Worm (Caenorhabditis elegans): ENCODE measurements around the gene Y41D4B.11.

The Y41D4B.11 gene

ce11 chrIV:1619519-1620311 lies 14.2 kb downstream of the Y41D4B.11 start, which contains the start of gene nhr-92:
Gene nhr-92 (plus strand): TSS chrIV:1620094.
- TF ChIP-seq hmg-1.1 (GFP tag; IDR thresholded peaks at IDR 0.05) (no peak), Y48G9A.11 (GFP tag; IDR thresholded peaks at IDR 0.05) (no peak), hlh-30 (tag; optimal IDR thresholded peaks at IDR 0.05; ENCODE audit: insufficient read depth) (peak; percentile 37), aly-2 (tag; optimal IDR thresholded peaks at IDR 0.05) (no peak), fkh-10 (GFP tag; optimal IDR thresholded peaks at IDR 0.05) (no peak), daf-19 (GFP tag; conservative IDR thresholded peaks at IDR 0.05) (no peak), nhr-77 (tag; optimal IDR thresholded peaks at IDR 0.05) (no peak), F37D6.2 (tag; optimal IDR thresholded peaks at IDR 0.05) (no peak), spr-1 (tag; optimal IDR thresholded peaks at IDR 0.05) (no peak), F26F4.8 (GFP tag; conservative IDR thresholded peaks at IDR 0.05) (no peak), Y105C5A.15 (GFP tag; IDR thresholded peaks at IDR 0.05) (no peak), mes-2 (tag; optimal IDR thresholded peaks at IDR 0.05; ENCODE audit: poor library complexity, severe bottlenecking) (peak; percentile 29), nhr-237 (tag; optimal IDR thresholded peaks at IDR 0.05) (no peak), Y75B8A.6 (GFP tag; IDR thresholded peaks at IDR 0.05) (no peak), nhr-76 (tag; optimal IDR thresholded peaks at IDR 0.05) (no peak), hlh-11 (tag; optimal IDR thresholded peaks at IDR 0.05) (peak; percentile 8), ceh-32 (tag; optimal IDR thresholded peaks at IDR 0.05; ENCODE audit: poor library complexity) (no peak), nhr-25 (tag; optimal IDR thresholded peaks at IDR 0.05; ENCODE audit: borderline replicate concordance, insufficient read depth) (no peak), zfp-3 (GFP tag; conservative IDR thresholded peaks at IDR 0.05) (no peak), dmd-9 (GFP tag; IDR thresholded peaks at IDR 0.05) (no peak), nhr-28 (tag; optimal IDR thresholded peaks at IDR 0.05) (peak; percentile 99), nhr-11 (tag; optimal IDR thresholded peaks at IDR 0.05) (no peak), lin-15B (tag; optimal IDR thresholded peaks at IDR 0.05) (no peak), spr-3 (GFP tag; optimal IDR thresholded peaks at IDR 0.05) (no peak), dve-1 (tag; optimal IDR thresholded peaks at IDR 0.05; ENCODE audit: insufficient read depth) (peak; percentile 53), ztf-11 (tag; optimal IDR thresholded peaks at IDR 0.05) (no peak), T20F7.1 (GFP tag; optimal IDR thresholded peaks at IDR 0.05) (no peak), zfp-2 (tag; optimal IDR thresholded peaks at IDR 0.05) (no peak), zip-2 (tag; optimal IDR thresholded peaks at IDR 0.05) (no peak), nhr-102 (tag; optimal IDR thresholded peaks at IDR 0.05) (no peak), nhr-6 (tag; optimal IDR thresholded peaks at IDR 0.05) (no peak), cey-2 (tag; optimal IDR thresholded peaks at IDR 0.05; ENCODE audit: borderline replicate concordance, insufficient read depth) (no peak), egl-43 (GFP tag; IDR thresholded peaks at IDR 0.05) (no peak), duxl-1 (tag; optimal IDR thresholded peaks at IDR 0.05; ENCODE audit: poor library complexity) (no peak), mdl-1 (tag; optimal IDR thresholded peaks at IDR 0.05) (no peak), lin-13 (GFP tag; optimal IDR thresholded peaks at IDR 0.05) (no peak), ZK337.2 (GFP tag; IDR thresholded peaks at IDR 0.05) (no peak), ceh-82 (tag; optimal IDR thresholded peaks at IDR 0.05) (no peak), rbr-2 (tag; optimal IDR thresholded peaks at IDR 0.05) (no peak), ceh-28 (tag; optimal IDR thresholded peaks at IDR 0.05) (peak; percentile 91), pha-4 (GFP tag; IDR thresholded peaks at IDR 0.05) (no peak), pha-4 (tag; optimal IDR thresholded peaks at IDR 0.05) (no peak), set-16 (GFP tag; IDR thresholded peaks at IDR 0.05) (no peak), mxl-3 (GFP tag; optimal IDR thresholded peaks at IDR 0.05) (no peak), nhr-41 (GFP tag; IDR thresholded peaks at IDR 0.05) (no peak), ztf-7 (tag; optimal IDR thresholded peaks at IDR 0.05) (no peak), saeg-2 (GFP tag; IDR thresholded peaks at IDR 0.05) (no peak), dpl-1 (GFP tag; optimal IDR thresholded peaks at IDR 0.05) (no peak), F10B5.3 (tag; optimal IDR thresholded peaks at IDR 0.05) (no peak), pqm-1 (tag; optimal IDR thresholded peaks at IDR 0.05) (no peak)

Data from whole organism, L4 larva.